Fruit fly (Drosophila melanogaster): ENCODE data around the gene Cad87A.
A peak's percentile ranks its signal among the peaks of the same experiment; 100 is the strongest.

The Cad87A gene

DNA sequence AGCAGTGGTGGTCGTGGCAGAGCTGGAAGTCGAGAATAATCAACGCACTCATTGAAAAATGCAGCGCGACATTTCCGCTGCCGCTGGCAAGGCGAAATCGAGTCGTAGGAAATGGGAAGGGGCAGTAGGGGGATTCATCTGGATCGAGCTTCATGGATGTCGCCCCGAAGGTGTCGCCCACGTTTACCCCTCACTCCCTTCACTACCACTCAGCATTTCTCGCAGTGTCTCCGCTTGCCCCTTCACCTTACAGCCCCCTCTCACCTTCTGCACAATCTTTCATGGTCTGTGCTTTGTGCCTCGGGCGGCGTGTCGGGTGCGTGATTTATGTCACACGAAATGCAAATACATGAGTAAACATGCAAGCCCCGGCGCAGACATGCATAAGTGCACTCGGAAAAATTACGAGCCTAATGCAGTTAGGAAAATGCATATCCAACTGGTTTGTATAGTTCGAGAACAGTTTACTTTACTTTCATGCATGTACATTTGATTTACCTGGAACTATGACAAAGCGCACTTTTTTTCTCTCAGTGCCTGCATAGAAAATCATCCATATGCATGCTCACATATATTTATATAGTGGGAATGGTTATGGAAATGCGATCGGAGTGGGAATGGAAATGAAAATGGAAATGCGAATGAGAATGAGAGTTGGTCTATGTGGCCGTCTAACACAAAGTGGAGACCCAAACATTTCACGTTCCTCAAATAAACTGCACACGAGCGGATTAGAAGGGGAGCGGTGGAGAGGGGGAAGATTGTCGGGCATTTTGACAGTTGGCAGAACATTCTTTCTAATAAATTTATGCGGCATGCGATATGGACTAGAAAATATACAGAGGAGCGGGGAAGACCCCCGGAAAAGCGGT, 99.3 kb downstream of the Cad87A start (continued):
- peak; percentile 68 for TF ChIP-seq Fer3 (tag; optimal IDR thresholded peaks at IDR 0.05)
- peak; percentile 92 for TF ChIP-seq Drgx (GFP tag; IDR thresholded peaks at IDR 0.05)
- TF ChIP-seq CG7928 (GFP tag; optimal IDR thresholded peaks at IDR 0.05): no peak
- TF ChIP-seq ham (GFP tag; IDR thresholded peaks at IDR 0.05): no peak
- TF ChIP-seq CG1832 (GFP tag; optimal IDR thresholded peaks at IDR 0.05): no peak
- no peak for TF ChIP-seq Dref (GFP tag; IDR thresholded peaks at IDR 0.05)
- TF ChIP-seq mam (GFP tag; optimal IDR thresholded peaks at IDR 0.05): peak; percentile 65
- peak; percentile 89 for TF ChIP-seq Atf3 (GFP tag; optimal IDR thresholded peaks at IDR 0.05)
- TF ChIP-seq CG15601 (tag; optimal IDR thresholded peaks at IDR 0.05): peak; percentile 94
- peak; percentile 89 for TF ChIP-seq CG8290 (GFP tag; optimal IDR thresholded peaks at IDR 0.05)
- TF ChIP-seq CG8290 (tag; optimal IDR thresholded peaks at IDR 0.05): peak; percentile 63 to 89
- TF ChIP-seq CG10462 (GFP tag; optimal IDR thresholded peaks at IDR 0.05): peak; percentile 83
- TF ChIP-seq CG15269 (tag; optimal IDR thresholded peaks at IDR 0.05): peak; percentile 69
- TF ChIP-seq E2f1 (GFP tag; IDR thresholded peaks at IDR 0.05): peak; percentile 88
- TF ChIP-seq az2 (GFP tag; optimal IDR thresholded peaks at IDR 0.05): peak; percentile 95
- TF ChIP-seq D19A (tag; optimal IDR thresholded peaks at IDR 0.05): peak; percentile 88
- peak; percentile 25 for TF ChIP-seq CG18011 (GFP tag; optimal IDR thresholded peaks at IDR 0.05)
- TF ChIP-seq prd (optimal IDR thresholded peaks at IDR 0.05): no peak
- TF ChIP-seq prd (GFP tag; IDR thresholded peaks at IDR 0.05): peak; percentile 95
- no peak for TF ChIP-seq hkb (optimal IDR thresholded peaks at IDR 0.05)
- TF ChIP-seq hkb (GFP tag; IDR thresholded peaks at IDR 0.05): peak; percentile 86
- TF ChIP-seq CG2120 (GFP tag; optimal IDR thresholded peaks at IDR 0.05): no peak
- peak; percentile 84 for TF ChIP-seq NfI (GFP tag; optimal IDR thresholded peaks at IDR 0.05)
- peak; percentile 93 for TF ChIP-seq Awh (GFP tag; IDR thresholded peaks at IDR 0.05)
- peak; percentile 94 for TF ChIP-seq gem (tag; optimal IDR thresholded peaks at IDR 0.05)
- peak; percentile 97 for TF ChIP-seq zfh1 (GFP tag; IDR thresholded peaks at IDR 0.05)
- peak; percentile 91 for TF ChIP-seq tap (tag; optimal IDR thresholded peaks at IDR 0.05)
- TF ChIP-seq CG6813 (GFP tag; optimal IDR thresholded peaks at IDR 0.05): peak; percentile 78
- peak; percentile 36 to 84 for TF ChIP-seq Hr51 (GFP tag; optimal IDR thresholded peaks at IDR 0.05)
- TF ChIP-seq Spps (tag; optimal IDR thresholded peaks at IDR 0.05): peak; percentile 77
- TF ChIP-seq NFAT (GFP tag; IDR thresholded peaks at IDR 0.05): peak; percentile 36; the same call in 1 of the 2 replicates
- peak; percentile 59 for TF ChIP-seq CG3163 (GFP tag; optimal IDR thresholded peaks at IDR 0.05)
- TF ChIP-seq CG1603 (tag; optimal IDR thresholded peaks at IDR 0.05): peak; percentile 98
- TF ChIP-seq so (GFP tag; IDR thresholded peaks at IDR 0.05): peak; percentile 84; the same call in 2 of the 3 replicates
- peak; percentile 65 for TF ChIP-seq CG9876 (GFP tag; optimal IDR thresholded peaks at IDR 0.05)
- TF ChIP-seq CG34376 (GFP tag; optimal IDR thresholded peaks at IDR 0.05): no peak
- TF ChIP-seq org-1 (GFP tag; optimal IDR thresholded peaks at IDR 0.05): peak; percentile 91
- no peak for TF ChIP-seq Hand (GFP tag; optimal IDR thresholded peaks at IDR 0.05)
- no peak for TF ChIP-seq lbe (GFP tag; optimal IDR thresholded peaks at IDR 0.05)
- TF ChIP-seq CG12236 (GFP tag; optimal IDR thresholded peaks at IDR 0.05): peak; percentile 82
- TF ChIP-seq ken (GFP tag; IDR thresholded peaks at IDR 0.05): peak; percentile 97
- peak; percentile 87 for TF ChIP-seq twi (tag; optimal IDR thresholded peaks at IDR 0.05)
- peak; percentile 75 for TF ChIP-seq lilli (GFP tag; optimal IDR thresholded peaks at IDR 0.05)
- TF ChIP-seq CG14441 (GFP tag; IDR thresholded peaks at IDR 0.05): peak; percentile 78
- TF ChIP-seq C15 (GFP tag; IDR thresholded peaks at IDR 0.05): no peak
- peak; percentile 86 for TF ChIP-seq CG17802 (tag; optimal IDR thresholded peaks at IDR 0.05)
- TF ChIP-seq B-H1 (GFP tag; IDR thresholded peaks at IDR 0.05): peak; percentile 84
- peak; percentile 95 for TF ChIP-seq p53 (GFP tag; optimal IDR thresholded peaks at IDR 0.05)
- peak; percentile 91 for TF ChIP-seq Gsc (GFP tag; IDR thresholded peaks at IDR 0.05)
- TF ChIP-seq CG2889 (GFP tag; IDR thresholded peaks at IDR 0.05): peak; percentile 31; the same call in 1 of the 3 replicates
- TF ChIP-seq yki (optimal IDR thresholded peaks at IDR 0.05): no peak

All from whole organism, embryonic.